Worm (Caenorhabditis elegans) whole organism, L1 larva: ENCODE results near the gene C49G7.10.

ENCODE experiments used
- aly-2 ChIP-seq: fragments of 150-350 bp; optimal IDR thresholded peaks from 2 replicates; lab custom pipeline; 2014; ENCODE audit warnings: missing biosample characterization, missing genetic modification characterization
- grh-1 ChIP-seq: fragments of 200-800 bp; sonication (Bioruptor generic); IDR thresholded peaks from 2 replicates; pipeline ENCODE4 v1.3.6; 2022; ENCODE audit warnings: missing genetic modification reagents, missing genetic modification characterization, missing compliant biosample characterization
- lin-39 ChIP-seq: fragments of 150-350 bp; optimal IDR thresholded peaks from 2 replicates; lab custom pipeline; 2014; ENCODE audit warnings: missing biosample characterization, missing genetic modification reagents, missing genetic modification characterization
- mdl-1 ChIP-seq, 2 experiments: fragments of 150-350 bp; optimal IDR thresholded peaks; 2 replicates each; lab custom pipeline; 2014 to 2017; ENCODE audit warnings: missing biosample characterization in 2 of 2, missing genetic modification characterization in 2 of 2, inconsistent platforms in 1 of 2
- nhr-28 ChIP-seq: fragments of 150-350 bp; optimal IDR thresholded peaks from 2 replicates; lab custom pipeline; 2014; ENCODE audit warnings: missing biosample characterization, missing genetic modification characterization
- nhr-85 ChIP-seq: sonication (generic microtip); peaks from one replicate; lab custom pipeline; 2016; ENCODE audit warnings: missing genetic modification characterization, inconsistent platforms, missing compliant biosample characterization

DNA sequence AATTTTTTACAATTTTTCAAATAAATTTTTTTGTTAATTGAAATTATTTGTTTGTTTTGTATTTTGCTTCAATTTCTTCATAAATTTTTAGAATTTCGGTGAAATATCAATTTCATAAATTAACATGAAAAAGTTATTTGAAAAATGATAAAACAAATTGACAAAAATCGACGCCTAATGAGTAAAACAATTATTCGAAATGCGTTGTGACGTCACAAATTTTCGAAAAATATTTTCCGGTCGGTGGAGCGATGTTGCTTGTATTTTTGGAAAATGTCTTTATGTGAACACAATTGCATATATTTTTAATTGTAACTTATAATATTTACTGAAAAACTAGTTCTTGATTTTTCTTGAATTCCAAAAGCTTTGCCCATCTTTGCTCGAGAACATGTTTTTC, 38.7 kb upstream of the C49G7.10 start:
- TF ChIP-seq mdl-1 (tag; optimal IDR thresholded peaks at IDR 0.05; lab: Kevin White, UChicago) (no peak), aly-2 (tag; lab: Kevin White, UChicago) (no peak), grh-1 (no peak), nhr-85 (tag; lab: Kevin White, UChicago) (no peak), lin-39 (no peak), nhr-28 (tag; lab: Kevin White, UChicago) (no peak)
